Worm (Caenorhabditis elegans) whole organism, young adult: ENCODE results near the gene F25B5.5.

Experiments used
- F57A8.1 ChIP-seq: fragments of 200-800 bp; sonication (Bioruptor generic); optimal IDR thresholded peaks from 2 replicates; lab custom pipeline; 2018; ENCODE audit warnings: mild to moderate bottlenecking, missing genetic modification characterization, moderate library complexity, missing compliant biosample characterization
- ceh-40 ChIP-seq: fragments of 200-800 bp; sonication (Bioruptor generic); IDR thresholded peaks from 2 replicates; pipeline ENCODE4 v1.3.6; 2022; ENCODE audit warnings: missing genetic modification characterization, missing compliant biosample characterization
- hlh-12 ChIP-seq: sonication (generic microtip); optimal IDR thresholded peaks from 2 replicates; lab custom pipeline; 2016; ENCODE audit warnings: missing genetic modification characterization, missing compliant biosample characterization
- lin-35 ChIP-seq, 3 experiments: fragments of 150-350 bp in 2 of 3; sonication (generic microtip) in 1 of 3; optimal IDR thresholded peaks; 2 replicates each; lab custom pipeline; 2014 to 2018; ENCODE audit warnings: missing biosample characterization in 3 of 3, missing genetic modification characterization in 3 of 3, missing genetic modification reagents in 3 of 3
- unc-62 ChIP-seq: fragments of 150-350 bp; optimal IDR thresholded peaks from 2 replicates; lab custom pipeline; 2014; ENCODE audit warnings: missing biosample characterization, missing genetic modification reagents, missing genetic modification characterization

DNA sequence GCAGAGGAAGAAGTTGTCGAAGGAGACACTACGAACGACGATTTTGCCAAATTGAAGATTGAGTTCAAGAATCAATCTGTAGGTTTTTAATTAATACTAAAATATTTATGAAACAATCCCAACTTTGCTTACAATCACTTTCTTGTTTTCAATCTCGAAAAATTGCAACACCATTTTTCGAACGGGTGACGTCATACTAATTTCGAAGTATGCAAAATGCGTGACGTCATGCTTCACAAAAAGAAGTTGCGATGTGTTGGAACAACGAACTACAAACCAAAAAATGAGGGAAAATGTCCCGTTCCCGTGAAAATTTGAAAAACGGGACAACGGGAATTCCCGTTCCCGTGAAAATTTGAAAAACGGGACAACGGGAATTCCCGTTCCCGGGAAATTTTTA lies 21.7 kb upstream of the F25B5.5 start:
- TF ChIP-seq ceh-40 (no peak), lin-35 (GFP tag; optimal IDR thresholded peaks at IDR 0.05; lab: Kevin White, UChicago) (no peak), hlh-12 (tag; lab: Kevin White, UChicago) (no peak), unc-62 (GFP tag; lab: Kevin White, UChicago) (no peak), F57A8.1 (GFP tag; lab: Kevin White, UChicago) (no peak)
